Worm (Caenorhabditis elegans) whole organism, L3 larva: Measurements from ENCODE around the gene Y54G2A.13.

Source experiments
- R02D3.7 ChIP-seq: fragments of 150-350 bp; optimal IDR thresholded peaks from 2 replicates; lab custom pipeline; 2014; ENCODE audit warnings: missing biosample characterization, missing genetic modification characterization
- ama-1 ChIP-seq: fragments of 150-350 bp; optimal IDR thresholded peaks from 2 replicates; lab custom pipeline; 2018
- ceh-28 ChIP-seq: fragments of 150-350 bp; optimal IDR thresholded peaks from 2 replicates; lab custom pipeline; 2014; ENCODE audit warnings: missing biosample characterization, missing genetic modification reagents, missing genetic modification characterization
- ceh-82 ChIP-seq: fragments of 150-350 bp; optimal IDR thresholded peaks from 2 replicates; lab custom pipeline; 2014; ENCODE audit warnings: missing biosample characterization, missing genetic modification characterization
- daf-12 ChIP-seq: fragments of 150-350 bp; optimal IDR thresholded peaks from 2 replicates; lab custom pipeline; 2014; ENCODE audit warnings: missing biosample characterization, missing genetic modification reagents, missing genetic modification characterization
- egl-27 ChIP-seq: sonication (generic microtip); optimal IDR thresholded peaks from 4 replicates; lab custom pipeline; 2017; ENCODE audit warnings: missing biosample characterization, missing genetic modification reagents, missing genetic modification characterization
- egl-5 ChIP-seq: fragments of 150-350 bp; optimal IDR thresholded peaks from 2 replicates; lab custom pipeline; 2017; ENCODE audit warnings: missing biosample characterization, missing genetic modification reagents, missing genetic modification characterization, inconsistent platforms
- elt-1 ChIP-seq: fragments of 150-350 bp; optimal IDR thresholded peaks from 2 replicates; lab custom pipeline; 2014; ENCODE audit warnings: missing biosample characterization, missing genetic modification characterization
- elt-2 ChIP-seq: sonication (generic microtip); optimal IDR thresholded peaks from 2 replicates; lab custom pipeline; 2016; ENCODE audit warnings: missing genetic modification reagents, mild to moderate bottlenecking, missing genetic modification characterization, missing compliant biosample characterization
- elt-3 ChIP-seq, 3 experiments: fragments of 150-350 bp in 1 of 3; sonication (generic microtip) in 2 of 3; optimal IDR thresholded peaks; 2 replicates in 2 of 3; 4 replicates in 1 of 3; lab custom pipeline; 2014 to 2017; ENCODE audit warnings: missing biosample characterization in 3 of 3, missing genetic modification characterization in 3 of 3
- fkh-10 ChIP-seq: sonication (generic microtip); optimal IDR thresholded peaks from 2 replicates; lab custom pipeline; 2017; ENCODE audit warnings: missing biosample characterization, missing genetic modification reagents, missing genetic modification characterization
- fos-1 ChIP-seq: fragments of 150-350 bp; optimal IDR thresholded peaks from 2 replicates; lab custom pipeline; 2014; ENCODE audit warnings: missing biosample characterization, missing genetic modification characterization
- hmg-11 ChIP-seq: sonication (generic microtip); optimal IDR thresholded peaks from 2 replicates; lab custom pipeline; 2016; ENCODE audit warnings: missing genetic modification characterization, missing compliant biosample characterization
- jun-1 ChIP-seq: fragments of 150-350 bp; optimal IDR thresholded peaks from 2 replicates; lab custom pipeline; 2014; ENCODE audit warnings: missing biosample characterization, missing genetic modification reagents, missing genetic modification characterization
- lin-39 ChIP-seq: fragments of 150-350 bp; optimal IDR thresholded peaks from 2 replicates; lab custom pipeline; 2018; ENCODE audit warnings: missing biosample characterization, missing genetic modification reagents, missing genetic modification characterization
- lsy-12 ChIP-seq: sonication (generic microtip); optimal IDR thresholded peaks from 2 replicates; lab custom pipeline; 2016; ENCODE audit warnings: mild to moderate bottlenecking, missing genetic modification characterization, missing compliant biosample characterization
- mml-1 ChIP-seq: fragments of 150-350 bp; sonication (generic microtip); optimal IDR thresholded peaks from 3 replicates; lab custom pipeline; 2014; ENCODE audit warnings: missing biosample characterization, missing genetic modification characterization
- nfya-1 ChIP-seq: sonication (generic microtip); optimal IDR thresholded peaks from 2 replicates; lab custom pipeline; 2017; ENCODE audit warnings: missing genetic modification characterization, mild to moderate bottlenecking, missing compliant biosample characterization, antibody characterized with exemption, moderate library complexity; ENCODE audit not compliant: insufficient read depth
- nhr-11 ChIP-seq: fragments of 150-350 bp; optimal IDR thresholded peaks from 2 replicates; lab custom pipeline; 2014; ENCODE audit warnings: missing biosample characterization, missing genetic modification characterization
- nhr-12 ChIP-seq: fragments of 150-350 bp; optimal IDR thresholded peaks from 2 replicates; lab custom pipeline; 2014; ENCODE audit warnings: missing biosample characterization, missing genetic modification characterization
- nhr-237 ChIP-seq: fragments of 150-350 bp; optimal IDR thresholded peaks from 2 replicates; lab custom pipeline; 2014; ENCODE audit warnings: missing biosample characterization, missing genetic modification characterization
- nhr-25 ChIP-seq: sonication (generic microtip); optimal IDR thresholded peaks from 2 replicates; lab custom pipeline; 2017; ENCODE audit warnings: missing biosample characterization, missing genetic modification characterization
- nhr-43 ChIP-seq: sonication (generic microtip); optimal IDR thresholded peaks from 2 replicates; lab custom pipeline; 2016; ENCODE audit warnings: mild to moderate bottlenecking, missing genetic modification characterization, missing compliant biosample characterization; ENCODE audit not compliant: poor library complexity, severe bottlenecking
- nhr-67 ChIP-seq: fragments of 150-350 bp; optimal IDR thresholded peaks from 2 replicates; lab custom pipeline; 2014; ENCODE audit warnings: missing biosample characterization, missing genetic modification characterization
- nhr-77 ChIP-seq: fragments of 150-350 bp; optimal IDR thresholded peaks from 2 replicates; lab custom pipeline; 2014; ENCODE audit warnings: missing biosample characterization, missing genetic modification characterization
- pha-4 ChIP-seq: fragments of 150-350 bp; optimal IDR thresholded peaks from 2 replicates; lab custom pipeline; 2014; ENCODE audit warnings: missing biosample characterization, missing genetic modification reagents, missing genetic modification characterization
- pqm-1 ChIP-seq: fragments of 150-350 bp; optimal IDR thresholded peaks from 2 replicates; lab custom pipeline; 2017; ENCODE audit warnings: missing biosample characterization, missing genetic modification characterization, inconsistent platforms
- skn-1 ChIP-seq: fragments of 150-350 bp; optimal IDR thresholded peaks from 2 replicates; lab custom pipeline; 2014; ENCODE audit warnings: missing biosample characterization, missing genetic modification characterization
- snpc-4 ChIP-seq: fragments of 150-350 bp; optimal IDR thresholded peaks from 2 replicates; lab custom pipeline; 2014; ENCODE audit warnings: missing biosample characterization, missing genetic modification characterization
- tbx-2 ChIP-seq: sonication (generic microtip); optimal IDR thresholded peaks from 2 replicates; lab custom pipeline; 2016; ENCODE audit warnings: mild to moderate bottlenecking, missing genetic modification characterization, missing compliant biosample characterization
- unc-39 ChIP-seq: sonication (generic microtip); optimal IDR thresholded peaks from 4 replicates; lab custom pipeline; 2017; ENCODE audit warnings: missing biosample characterization, missing genetic modification characterization
- unc-62 ChIP-seq: fragments of 150-350 bp; sonication (generic microtip); optimal IDR thresholded peaks from 4 replicates; lab custom pipeline; 2014; ENCODE audit warnings: missing biosample characterization, missing genetic modification reagents, missing genetic modification characterization
- ztf-11 ChIP-seq: fragments of 150-350 bp; optimal IDR thresholded peaks from 2 replicates; lab custom pipeline; 2014; ENCODE audit warnings: missing biosample characterization, missing genetic modification characterization

The Y54G2A.13 gene

DNA sequence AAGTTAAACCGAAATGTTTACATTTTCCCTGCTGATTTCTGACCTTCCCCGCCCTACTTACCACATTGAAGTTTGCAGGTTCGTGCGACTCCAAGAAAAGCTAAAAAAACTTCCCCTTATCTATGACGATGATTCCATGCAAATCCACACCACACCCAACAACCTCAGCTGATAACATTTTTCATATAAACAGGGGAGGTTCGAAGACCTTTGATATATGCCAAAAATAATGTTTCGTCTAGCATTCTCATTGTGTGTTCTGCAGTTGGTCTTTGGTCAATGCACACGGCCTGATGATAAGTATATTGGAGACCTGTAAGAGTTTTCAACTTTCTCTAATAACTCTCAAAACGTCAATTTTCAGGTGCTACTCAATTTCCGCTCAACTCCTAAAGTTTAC, 34.6 kb upstream of the Y54G2A.13 start:
- no peak for TF ChIP-seq unc-39
- TF ChIP-seq R02D3.7 (tag; lab: Kevin White, UChicago), result no peak
- TF ChIP-seq egl-5, result no peak
- TF ChIP-seq mml-1 (tag; lab: Kevin White, UChicago), result no peak
- no peak for TF ChIP-seq pha-4
- TF ChIP-seq nhr-77 (tag; lab: Kevin White, UChicago), result no peak
- TF ChIP-seq elt-2 (tag; lab: Kevin White, UChicago), result peak; percentile 83
- no peak for TF ChIP-seq fos-1 (tag; lab: Kevin White, UChicago)
- TF ChIP-seq ceh-28, result no peak
- no peak for TF ChIP-seq unc-62 (GFP tag; lab: Kevin White, UChicago)
- no peak for TF ChIP-seq jun-1 (tag; lab: Kevin White, UChicago)
- peak; percentile 67 for TF ChIP-seq pqm-1 (tag; lab: Kevin White, UChicago)

DNA sequence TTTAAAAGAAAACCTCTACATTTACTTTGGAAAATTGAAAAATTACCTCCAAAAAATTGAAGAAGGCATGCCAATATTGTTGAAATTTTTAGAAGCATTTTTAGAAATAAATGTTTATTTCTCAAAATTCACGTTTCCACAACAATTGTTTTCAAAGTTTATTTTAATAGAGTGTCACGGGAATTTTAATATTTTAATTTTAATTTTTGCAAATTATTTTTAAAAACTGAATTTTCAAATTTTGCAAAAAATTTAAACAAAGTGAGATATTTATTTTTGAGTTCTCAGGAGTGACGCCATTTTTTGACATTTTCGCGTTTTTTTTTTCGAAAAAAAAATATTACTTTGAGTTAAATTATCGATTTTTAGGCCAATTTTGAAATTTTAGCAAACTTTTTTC, 33.6 kb upstream of the Y54G2A.13 start, which contains the start of gene Y54G2A.49:
Y54G2A.49 (minus strand) TSS at position 101 of the 400 bp plus-strand sequence.
- TF ChIP-seq ceh-28 (no peak), elt-2 (tag; lab: Kevin White, UChicago) (no peak), mml-1 (tag; lab: Kevin White, UChicago) (no peak), ceh-82 (tag; lab: Kevin White, UChicago) (no peak), lin-39 (tag; lab: Kevin White, UChicago) (no peak), egl-5 (no peak), nhr-237 (tag; lab: Kevin White, UChicago) (no peak), hmg-11 (no peak), ama-1 (lab: Kevin White, UChicago) (no peak), snpc-4 (tag; lab: Kevin White, UChicago) (no peak), elt-3 (tag; optimal IDR thresholded peaks at IDR 0.05; lab: Kevin White, UChicago) (no peak), ztf-11 (tag; lab: Kevin White, UChicago) (no peak), nfya-1 (tag; lab: Kevin White, UChicago) (no peak), nhr-11 (tag; lab: Kevin White, UChicago) (no peak), nhr-25 (tag; lab: Kevin White, UChicago) (no peak), tbx-2 (no peak), nhr-77 (tag; lab: Kevin White, UChicago) (no peak), elt-1 (tag; lab: Kevin White, UChicago) (no peak), egl-27 (tag; lab: Kevin White, UChicago) (no peak), fkh-10 (GFP tag; lab: Kevin White, UChicago) (no peak)

DNA sequence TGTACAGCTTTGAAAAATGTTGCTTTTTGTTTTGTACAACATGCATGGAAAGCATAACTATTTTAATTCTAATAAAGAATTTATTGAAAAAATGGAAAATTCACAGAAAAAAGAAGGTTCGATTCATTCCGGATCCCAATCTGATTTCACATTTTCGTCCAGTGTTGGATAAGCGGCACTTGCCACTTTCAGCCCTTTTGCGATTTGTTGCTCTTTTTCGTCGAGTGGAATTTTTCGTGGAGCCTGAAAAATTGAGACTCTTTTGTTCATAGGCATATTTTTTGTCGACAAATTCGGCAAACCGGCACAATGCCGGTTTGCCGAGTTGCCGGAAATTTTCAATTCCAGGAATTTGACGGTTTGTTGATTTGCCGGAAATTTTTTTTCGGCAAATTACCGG, 32.1 kb upstream of the Y54G2A.13 start:
- TF ChIP-seq nhr-67 (no peak), hmg-11 (no peak), elt-1 (tag; lab: Kevin White, UChicago) (no peak), ceh-28 (no peak), nhr-77 (tag; lab: Kevin White, UChicago) (no peak), unc-39 (no peak), egl-27 (tag; lab: Kevin White, UChicago) (no peak), skn-1 (tag; lab: Kevin White, UChicago) (no peak), nhr-237 (tag; lab: Kevin White, UChicago) (no peak), lsy-12 (tag; lab: Kevin White, UChicago) (no peak), ceh-82 (tag; lab: Kevin White, UChicago) (no peak), pqm-1 (tag; lab: Kevin White, UChicago) (no peak), nhr-12 (tag; lab: Kevin White, UChicago) (no peak), nfya-1 (tag; lab: Kevin White, UChicago) (no peak), nhr-43 (tag; lab: Kevin White, UChicago) (no peak)

DNA sequence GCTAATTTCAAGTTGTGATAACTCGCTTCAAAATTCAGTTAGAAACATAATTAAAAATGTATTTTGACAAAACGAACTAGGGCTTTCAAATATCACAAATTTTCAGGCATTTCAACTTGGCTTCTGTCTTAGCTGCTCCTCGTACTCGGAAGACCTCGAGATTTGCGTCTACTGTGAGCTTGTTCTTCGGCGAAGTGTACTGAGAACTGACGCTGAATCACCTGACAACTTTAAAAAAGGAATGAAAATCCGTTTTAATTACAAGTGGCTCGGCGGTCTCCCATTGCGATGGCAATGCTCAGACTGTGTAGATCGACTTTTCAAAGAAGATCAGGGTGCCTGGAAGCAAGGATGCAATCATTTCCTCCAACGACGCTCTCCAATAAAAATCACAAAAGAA, 31.1 kb upstream of the Y54G2A.13 start, which contains the start of gene clec-85:
clec-85 (plus strand) TSS at position 301 of the 400 bp plus-strand sequence.
- TF ChIP-seq tbx-2, result no peak
- TF ChIP-seq fkh-10 (GFP tag; lab: Kevin White, UChicago), result no peak
- TF ChIP-seq, all 47 proteins: peak for 0

DNA sequence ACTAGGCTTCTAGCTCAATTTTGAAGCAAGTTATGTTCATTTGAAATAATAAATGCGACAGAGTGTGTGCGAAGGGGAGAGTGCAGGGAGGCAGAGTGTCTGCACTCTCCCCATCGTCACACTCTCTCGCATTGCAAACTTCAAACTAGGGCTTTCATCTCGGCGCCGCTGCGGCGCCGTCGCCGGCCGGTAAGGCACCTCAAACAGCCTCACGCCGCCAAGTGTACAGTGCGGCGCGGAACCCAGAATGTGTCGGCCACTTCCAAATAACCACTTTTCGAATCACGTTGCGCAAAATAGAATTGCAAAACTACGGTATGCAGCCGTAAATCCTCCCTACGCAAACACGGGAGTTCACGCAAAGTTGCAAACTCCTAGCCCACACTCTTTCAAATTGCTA, 29.7 kb upstream of the Y54G2A.13 start:
- TF ChIP-seq ztf-11 (tag; lab: Kevin White, UChicago) (no peak), daf-12 (no peak), elt-3 (tag; optimal IDR thresholded peaks at IDR 0.05; lab: Kevin White, UChicago) (no peak)
